Worm (Caenorhabditis elegans) whole organism, late embryonic: ENCODE measurements around the gene K09C6.9.

ENCODE experiments used
- ama-1 ChIP-seq: fragments of 150-350 bp; optimal IDR thresholded peaks from 2 replicates; lab custom pipeline; 2014
- ets-4 ChIP-seq: sonication (generic microtip); optimal IDR thresholded peaks from 2 replicates; lab custom pipeline; 2016; ENCODE audit warnings: missing genetic modification characterization, missing compliant biosample characterization
- pha-2 ChIP-seq: sonication (generic microtip); optimal IDR thresholded peaks from 2 replicates; lab custom pipeline; 2017; ENCODE audit warnings: mild to moderate bottlenecking, missing genetic modification characterization, missing compliant biosample characterization
- pha-4 ChIP-seq: fragments of 150-350 bp; optimal IDR thresholded peaks from 2 replicates; lab custom pipeline; 2018; ENCODE audit warnings: missing biosample characterization, missing genetic modification reagents, missing genetic modification characterization
- rnt-1 ChIP-seq: sonication (generic microtip); optimal IDR thresholded peaks from 2 replicates; lab custom pipeline; 2016; ENCODE audit warnings: missing genetic modification characterization, missing compliant biosample characterization
- tbx-2 ChIP-seq: sonication (generic microtip); optimal IDR thresholded peaks from 2 replicates; lab custom pipeline; 2016; ENCODE audit warnings: missing genetic modification characterization, missing compliant biosample characterization
- unc-42 ChIP-seq: sonication (generic microtip); optimal IDR thresholded peaks from 2 replicates; lab custom pipeline; 2016; ENCODE audit warnings: missing genotype, missing genetic modification characterization, missing compliant biosample characterization
- unc-55 ChIP-seq: sonication (generic microtip); optimal IDR thresholded peaks from 2 replicates; lab custom pipeline; 2017; ENCODE audit warnings: missing biosample characterization, missing genetic modification reagents, missing genetic modification characterization

DNA sequence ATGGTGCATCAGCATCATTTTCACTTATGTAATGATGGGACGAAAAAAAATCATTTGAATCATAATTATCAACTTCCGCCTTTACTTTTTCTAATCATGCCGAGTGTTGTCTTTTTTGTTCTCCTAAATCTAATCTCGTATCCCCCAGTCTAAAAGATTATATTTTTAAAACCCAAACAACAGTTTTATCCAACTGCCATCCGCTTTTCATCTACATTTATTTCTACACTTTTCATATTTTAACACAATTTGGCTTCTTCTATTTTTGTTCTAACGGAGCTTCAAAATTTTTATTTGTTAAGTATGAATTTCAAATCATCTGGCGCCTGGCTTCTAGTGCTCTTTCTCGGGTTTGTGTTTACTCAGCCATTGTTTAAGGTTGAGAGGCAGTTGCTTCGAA, 2.7 kb downstream of the K09C6.9 start, which contains the start of gene K09C6.3:
- no peak for TF ChIP-seq rnt-1
- TF ChIP-seq ets-4 (tag; lab: Kevin White, UChicago): no peak
- TF ChIP-seq unc-55: no peak
- TF ChIP-seq tbx-2: no peak
- no peak for TF ChIP-seq unc-42
- TF ChIP-seq pha-4: no peak
- no peak for TF ChIP-seq pha-2 (tag; lab: Kevin White, UChicago)
- no peak for TF ChIP-seq ama-1 (lab: Kevin White, UChicago)
